Worm (Caenorhabditis elegans) whole organism, L1 larva: ENCODE results near the gene rsp-3.

Experiments used
- C34B4.2 ChIP-seq: sonication (generic microtip); optimal IDR thresholded peaks from 2 replicates; lab custom pipeline; 2017; ENCODE audit warnings: mild to moderate bottlenecking, missing genetic modification characterization, missing compliant biosample characterization
- aha-1 ChIP-seq: fragments of 150-350 bp; optimal IDR thresholded peaks from 2 replicates; lab custom pipeline; 2014; ENCODE audit warnings: missing biosample characterization, missing genetic modification characterization
- alr-1 ChIP-seq: fragments of 200-800 bp; sonication (Bioruptor generic); optimal IDR thresholded peaks from 2 replicates; lab custom pipeline; 2018; ENCODE audit warnings: borderline replicate concordance, mild to moderate bottlenecking, missing genetic modification characterization, missing compliant biosample characterization
- aly-2 ChIP-seq: fragments of 150-350 bp; optimal IDR thresholded peaks from 2 replicates; lab custom pipeline; 2014; ENCODE audit warnings: missing biosample characterization, missing genetic modification characterization
- ceh-63 ChIP-seq: fragments of 200-800 bp; sonication (Bioruptor generic); optimal IDR thresholded peaks from 2 replicates; lab custom pipeline; 2018; ENCODE audit warnings: mild to moderate bottlenecking, missing genetic modification characterization, missing compliant biosample characterization
- ceh-90 ChIP-seq: sonication (generic microtip); optimal IDR thresholded peaks from 2 replicates; lab custom pipeline; 2016; ENCODE audit warnings: missing genetic modification characterization, missing compliant biosample characterization
- ces-1 ChIP-seq: fragments of 150-350 bp; optimal IDR thresholded peaks from 2 replicates; lab custom pipeline; 2014; ENCODE audit warnings: missing biosample characterization, missing genetic modification reagents, missing genetic modification characterization
- dpl-1 ChIP-seq, 3 experiments: fragments of 150-350 bp in 2 of 3; sonication (generic microtip) in 1 of 3; optimal IDR thresholded peaks; 2 replicates each; lab custom pipeline; 2014 to 2017; ENCODE audit warnings: missing biosample characterization in 3 of 3, missing genetic modification characterization in 3 of 3, missing genetic modification reagents in 3 of 3
- efl-1 ChIP-seq, 4 experiments: fragments of 150-350 bp; optimal IDR thresholded peaks in 3 of 4; peaks in 1 of 4; 1 replicate in 1 of 4; 2 replicates in 3 of 4; lab custom pipeline; 2014; ENCODE audit warnings: missing biosample characterization in 2 of 4, missing genetic modification characterization in 2 of 4, missing genetic modification reagents in 2 of 4
- egl-13 ChIP-seq: sonication (generic microtip); optimal IDR thresholded peaks from 2 replicates; lab custom pipeline; 2016; ENCODE audit warnings: missing genotype, missing genetic modification reagents, missing genetic modification characterization, missing compliant biosample characterization
- egl-27 ChIP-seq, 2 experiments: fragments of 150-350 bp in 1 of 2; sonication (generic microtip); optimal IDR thresholded peaks; 3 replicates each; lab custom pipeline; 2017 to 2018; ENCODE audit warnings: missing biosample characterization in 2 of 2, missing genetic modification characterization in 2 of 2, missing genetic modification reagents in 2 of 2
- elt-3 ChIP-seq, 6 experiments: fragments of 150-350 bp in 1 of 6; sonication (generic microtip); optimal IDR thresholded peaks; 2 replicates each; lab custom pipeline; 2017 to 2018; ENCODE audit warnings: missing biosample characterization in 6 of 6, missing genetic modification characterization in 6 of 6, inconsistent platforms in 1 of 6
- fkh-4 ChIP-seq: sonication (generic microtip); optimal IDR thresholded peaks from 2 replicates; lab custom pipeline; 2016; ENCODE audit warnings: missing compliant biosample characterization, missing genetic modification characterization, borderline replicate concordance
- fos-1 ChIP-seq: fragments of 150-350 bp; optimal IDR thresholded peaks from 2 replicates; lab custom pipeline; 2014; ENCODE audit warnings: missing biosample characterization, missing genetic modification characterization
- hlh-17 ChIP-seq: fragments of 200-800 bp; sonication (Bioruptor generic); optimal IDR thresholded peaks from 2 replicates; lab custom pipeline; 2018; ENCODE audit warnings: missing genetic modification characterization, mild to moderate bottlenecking, missing compliant biosample characterization, moderate library complexity, borderline replicate concordance
- hlh-4 ChIP-seq: sonication (generic microtip); optimal IDR thresholded peaks from 2 replicates; lab custom pipeline; 2016; ENCODE audit warnings: mild to moderate bottlenecking, missing genetic modification characterization, missing compliant biosample characterization
- hpl-2 ChIP-seq: fragments of 150-350 bp; optimal IDR thresholded peaks from 2 replicates; lab custom pipeline; 2014; ENCODE audit warnings: missing biosample characterization, missing genetic modification reagents, missing genetic modification characterization
- lin-13 ChIP-seq: fragments of 150-350 bp; optimal IDR thresholded peaks from 2 replicates; lab custom pipeline; 2014; ENCODE audit warnings: missing biosample characterization, missing genetic modification reagents, missing genetic modification characterization
- lin-14 ChIP-seq: fragments of 200-800 bp; sonication (Bioruptor generic); optimal IDR thresholded peaks from 2 replicates; lab custom pipeline; 2018; ENCODE audit warnings: mild to moderate bottlenecking, missing genetic modification characterization, moderate library complexity, missing compliant biosample characterization
- lin-39 ChIP-seq: fragments of 150-350 bp; optimal IDR thresholded peaks from 2 replicates; lab custom pipeline; 2014; ENCODE audit warnings: missing biosample characterization, missing genetic modification reagents, missing genetic modification characterization
- lir-3 ChIP-seq: sonication (generic microtip); optimal IDR thresholded peaks from 2 replicates; lab custom pipeline; 2016; ENCODE audit warnings: mild to moderate bottlenecking, missing genetic modification characterization, moderate library complexity, missing compliant biosample characterization; ENCODE audit not compliant: poor library complexity
- mdl-1 ChIP-seq, 2 experiments: fragments of 150-350 bp; optimal IDR thresholded peaks; 2 replicates each; lab custom pipeline; 2014 to 2017; ENCODE audit warnings: missing biosample characterization in 2 of 2, missing genetic modification characterization in 2 of 2, inconsistent platforms in 1 of 2
- mef-2 ChIP-seq: fragments of 150-350 bp; optimal IDR thresholded peaks from 2 replicates; lab custom pipeline; 2014; ENCODE audit warnings: missing biosample characterization, missing genetic modification characterization
- mep-1 ChIP-seq: fragments of 150-350 bp; optimal IDR thresholded peaks from 2 replicates; lab custom pipeline; 2014; ENCODE audit warnings: missing biosample characterization, missing genetic modification characterization
- nhr-19 ChIP-seq: fragments of 200-800 bp; sonication (Bioruptor generic); conservative IDR thresholded peaks from 2 replicates; pipeline ENCODE4 v1.3.6; 2022; ENCODE audit warnings: missing genetic modification characterization, missing compliant biosample characterization
- nhr-20 ChIP-seq: sonication (generic microtip); optimal IDR thresholded peaks from 2 replicates; lab custom pipeline; 2016; ENCODE audit warnings: mild to moderate bottlenecking, missing genetic modification characterization, missing compliant biosample characterization
- nhr-28 ChIP-seq: fragments of 150-350 bp; optimal IDR thresholded peaks from 2 replicates; lab custom pipeline; 2014; ENCODE audit warnings: missing biosample characterization, missing genetic modification characterization
- nhr-71 ChIP-seq: sonication (generic microtip); optimal IDR thresholded peaks from 2 replicates; lab custom pipeline; 2016; ENCODE audit warnings: mild to moderate bottlenecking, missing genetic modification characterization, moderate library complexity, missing compliant biosample characterization
- nhr-76 ChIP-seq: sonication (generic microtip); optimal IDR thresholded peaks from 2 replicates; lab custom pipeline; 2017; ENCODE audit warnings: missing biosample characterization, missing genetic modification characterization
- nhr-84 ChIP-seq: sonication (generic microtip); optimal IDR thresholded peaks from 2 replicates; lab custom pipeline; 2017; ENCODE audit warnings: missing biosample characterization, missing genetic modification characterization
- nhr-85 ChIP-seq: sonication (generic microtip); peaks from one replicate; lab custom pipeline; 2016; ENCODE audit warnings: missing genetic modification characterization, inconsistent platforms, missing compliant biosample characterization
- pag-3 ChIP-seq: sonication (generic microtip); optimal IDR thresholded peaks from 2 replicates; lab custom pipeline; 2017; ENCODE audit warnings: missing genetic modification characterization, mild to moderate bottlenecking, missing compliant biosample characterization, antibody characterized with exemption, borderline replicate concordance; ENCODE audit not compliant: insufficient read depth
- pax-3 ChIP-seq: fragments of 200-800 bp; sonication (Bioruptor generic); optimal IDR thresholded peaks from 2 replicates; lab custom pipeline; 2018; ENCODE audit warnings: mild to moderate bottlenecking, missing genetic modification characterization, moderate library complexity, missing compliant biosample characterization
- skn-1 ChIP-seq: fragments of 150-350 bp; optimal IDR thresholded peaks from 2 replicates; lab custom pipeline; 2014; ENCODE audit warnings: missing biosample characterization, missing genetic modification characterization
- snu-23 ChIP-seq: sonication (generic microtip); optimal IDR thresholded peaks from 2 replicates; lab custom pipeline; 2016; ENCODE audit warnings: missing genetic modification characterization, missing compliant biosample characterization
- unc-130 ChIP-seq: fragments of 150-350 bp; optimal IDR thresholded peaks from 2 replicates; lab custom pipeline; 2017; ENCODE audit warnings: missing biosample characterization, missing genetic modification characterization, inconsistent platforms
- unc-86 ChIP-seq: sonication (generic microtip); optimal IDR thresholded peaks from 2 replicates; lab custom pipeline; 2016; ENCODE audit warnings: missing genetic modification characterization, missing compliant biosample characterization
- xbp-1 ChIP-seq: sonication (generic microtip); optimal IDR thresholded peaks from 2 replicates; lab custom pipeline; 2016; ENCODE audit warnings: missing genetic modification characterization, missing compliant biosample characterization
- ztf-11 ChIP-seq, 2 experiments: sonication (generic microtip); optimal IDR thresholded peaks; 2 replicates each; lab custom pipeline; 2016 to 2017; ENCODE audit warnings: missing genetic modification characterization in 2 of 2, missing biosample characterization in 1 of 2, missing compliant biosample characterization in 1 of 2

The rsp-3 gene

DNA sequence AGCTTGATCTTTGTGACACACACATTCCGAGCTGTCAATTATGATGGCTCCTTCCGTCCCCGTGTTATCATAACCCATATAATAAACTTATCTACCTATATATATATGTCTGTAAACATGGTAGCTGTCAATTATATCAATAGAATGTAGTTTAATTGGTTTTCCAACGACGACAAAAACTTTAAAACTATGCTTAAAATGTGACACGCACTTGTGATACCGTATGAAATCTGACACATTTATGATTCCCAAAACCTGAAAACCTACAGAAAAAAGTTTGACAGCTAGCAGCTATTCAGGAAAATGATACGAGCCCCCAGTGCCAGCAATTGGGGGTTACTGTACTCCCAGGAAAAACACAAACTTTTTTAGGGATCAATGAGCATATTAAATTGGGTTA lies 29.1 kb downstream of the rsp-3 start:
- TF ChIP-seq egl-13 (tag; lab: Kevin White, UChicago) (no peak), fos-1 (tag; lab: Kevin White, UChicago) (no peak), mep-1 (tag; lab: Kevin White, UChicago) (no peak)

DNA sequence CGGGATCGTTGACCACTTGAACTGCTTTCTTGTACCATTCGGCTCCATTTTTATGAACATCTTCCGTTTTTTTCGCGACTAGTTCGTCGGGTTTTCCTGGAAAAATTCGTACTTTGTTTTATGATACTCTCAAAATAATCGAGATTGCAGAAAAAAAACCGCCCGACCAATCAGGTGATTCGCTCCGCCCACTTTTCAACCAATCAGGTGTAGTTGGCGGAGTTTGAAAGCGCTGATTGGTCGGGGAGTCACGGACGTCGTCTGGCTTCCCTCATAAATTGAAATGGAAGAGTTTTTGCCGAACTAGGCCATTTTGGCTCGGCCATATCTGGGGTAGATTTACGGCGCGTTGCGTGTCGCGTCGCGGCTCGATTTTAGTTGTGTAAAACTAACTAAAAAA lies 35.1 kb downstream of the rsp-3 start:
- TF ChIP-seq efl-1 (optimal IDR thresholded peaks at IDR 0.05; lab: Kevin White, UChicago) (no peak), efl-1 (GFP tag; optimal IDR thresholded peaks at IDR 0.05 in 1 of 2; lab: Kevin White, UChicago) (no peak), nhr-84 (tag; lab: Kevin White, UChicago) (no peak), nhr-85 (tag; lab: Kevin White, UChicago) (no peak), C34B4.2 (no peak), aly-2 (tag; lab: Kevin White, UChicago) (no peak), elt-3 (tag; optimal IDR thresholded peaks at IDR 0.05; lab: Kevin White, UChicago) (no peak), ces-1 (GFP tag; lab: Kevin White, UChicago) (no peak), mep-1 (tag; lab: Kevin White, UChicago) (no peak), lir-3 (no peak), pag-3 (tag; lab: Kevin White, UChicago) (no peak), ceh-63 (GFP tag; lab: Kevin White, UChicago) (no peak)

DNA sequence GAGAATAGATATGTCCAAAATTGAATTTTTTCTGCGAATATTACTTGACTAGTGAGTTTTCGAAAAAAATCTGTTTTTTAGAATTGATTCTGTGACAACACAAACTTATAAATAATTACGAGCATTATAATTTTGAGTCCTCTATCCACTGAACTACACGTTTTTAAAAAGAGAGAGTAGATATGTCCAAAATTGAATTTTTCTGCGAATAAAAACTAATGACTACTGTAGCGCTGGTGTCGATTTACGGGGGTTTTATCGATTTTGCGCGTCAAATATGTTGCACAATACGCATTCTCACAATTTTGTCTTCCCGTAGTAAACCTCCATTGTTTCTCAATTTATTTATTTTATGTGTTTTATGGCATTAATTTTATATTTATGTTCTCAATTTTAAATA lies 35.8 kb downstream of the rsp-3 start:
- TF ChIP-seq ztf-11 (tag; optimal IDR thresholded peaks at IDR 0.05; lab: Kevin White, UChicago), result no peak
- no peak for TF ChIP-seq lin-39 (tag; lab: Kevin White, UChicago)
- no peak for TF ChIP-seq alr-1
- no peak for TF ChIP-seq pax-3 (tag; lab: Kevin White, UChicago)
- TF ChIP-seq aha-1 (tag; lab: Kevin White, UChicago), result no peak
- no peak for TF ChIP-seq nhr-76 (tag; lab: Kevin White, UChicago)
- no peak for TF ChIP-seq snu-23
- no peak for TF ChIP-seq nhr-71 (tag; lab: Kevin White, UChicago)
- TF ChIP-seq lin-13, result no peak

DNA sequence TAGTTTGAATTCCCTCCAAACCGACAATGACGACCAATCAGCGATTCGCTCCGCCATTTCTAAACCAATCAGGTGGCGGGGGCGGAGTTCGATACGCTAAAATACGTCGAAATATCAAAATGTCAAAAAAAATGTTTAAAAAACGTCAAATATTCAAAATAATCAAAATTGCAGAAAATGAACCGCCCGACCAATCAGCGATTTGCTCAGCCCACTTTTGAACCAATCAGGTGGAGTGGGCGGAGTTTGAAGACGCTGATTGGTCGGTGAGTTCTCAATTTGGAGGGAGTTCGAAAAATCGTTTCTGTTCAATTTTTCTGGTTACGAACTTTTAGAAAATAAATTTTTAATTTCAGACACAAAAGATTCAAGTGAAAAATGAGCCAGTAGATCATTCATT lies 43.1 kb downstream of the rsp-3 start:
- no peak for TF ChIP-seq ceh-90 (tag; lab: Kevin White, UChicago)
- TF ChIP-seq skn-1 (tag; lab: Kevin White, UChicago), result no peak
- TF ChIP-seq fkh-4 (tag; lab: Kevin White, UChicago), result no peak
- no peak for TF ChIP-seq xbp-1
- no peak for TF ChIP-seq mef-2 (tag; lab: Kevin White, UChicago)
- TF ChIP-seq mdl-1 (tag; optimal IDR thresholded peaks at IDR 0.05; lab: Kevin White, UChicago), result no peak
- no peak for TF ChIP-seq dpl-1 (GFP tag; optimal IDR thresholded peaks at IDR 0.05; lab: Kevin White, UChicago)
- TF ChIP-seq nhr-28 (tag; lab: Kevin White, UChicago), result no peak
- no peak for TF ChIP-seq lin-14 (GFP tag; lab: Kevin White, UChicago)
- TF ChIP-seq mep-1 (tag; lab: Kevin White, UChicago), result no peak
- TF ChIP-seq unc-86 (tag; lab: Kevin White, UChicago), result no peak
- TF ChIP-seq nhr-20, result no peak
- no peak for TF ChIP-seq hlh-4 (tag; lab: Kevin White, UChicago)
- no peak for TF ChIP-seq hlh-17 (GFP tag; lab: Kevin White, UChicago)
- TF ChIP-seq hpl-2 (GFP tag; lab: Kevin White, UChicago), result no peak
- TF ChIP-seq unc-130 (tag; lab: Kevin White, UChicago), result no peak
- TF ChIP-seq egl-27 (tag; optimal IDR thresholded peaks at IDR 0.05; lab: Kevin White, UChicago), result no peak
- TF ChIP-seq nhr-19 (GFP tag; lab: Robert Waterston, UW), result no peak
